Worm (Caenorhabditis elegans) whole organism, late embryonic: ENCODE data around the gene knl-3.

Experiments
- C08G9.2 ChIP-seq: sonication (generic microtip); optimal IDR thresholded peaks from 2 replicates; lab custom pipeline; 2016; ENCODE audit warnings: mild to moderate bottlenecking, missing genetic modification characterization, moderate library complexity, missing compliant biosample characterization
- K02D7.2 ChIP-seq: sonication (generic microtip); optimal IDR thresholded peaks from 2 replicates; lab custom pipeline; 2017; ENCODE audit warnings: mild to moderate bottlenecking, missing genetic modification characterization, missing compliant biosample characterization
- Y22D7AL.16 ChIP-seq: sonication (generic microtip); optimal IDR thresholded peaks from 2 replicates; lab custom pipeline; 2016; ENCODE audit warnings: missing genetic modification characterization, missing compliant biosample characterization
- ceh-14 ChIP-seq: sonication (generic microtip); optimal IDR thresholded peaks from 2 replicates; lab custom pipeline; 2016; ENCODE audit warnings: missing genotype, missing genetic modification characterization, missing compliant biosample characterization
- ceh-18 ChIP-seq: sonication (generic microtip); optimal IDR thresholded peaks from 2 replicates; lab custom pipeline; 2016; ENCODE audit warnings: missing genetic modification characterization, missing compliant biosample characterization
- ceh-2 ChIP-seq: sonication (generic microtip); optimal IDR thresholded peaks from 2 replicates; lab custom pipeline; 2016; ENCODE audit warnings: missing genotype, missing genetic modification characterization, missing compliant biosample characterization
- ceh-22 ChIP-seq: sonication (generic microtip); optimal IDR thresholded peaks from 2 replicates; lab custom pipeline; 2017; ENCODE audit warnings: missing biosample characterization, missing genetic modification characterization
- ceh-34 ChIP-seq: sonication (generic microtip); optimal IDR thresholded peaks from 2 replicates; lab custom pipeline; 2016; ENCODE audit warnings: mild to moderate bottlenecking, missing genetic modification characterization, missing compliant biosample characterization
- ceh-45 ChIP-seq: fragments of 200-800 bp; sonication (Bioruptor generic); IDR thresholded peaks from 2 replicates; pipeline ENCODE4 v1.3.6; 2022; ENCODE audit warnings: missing genetic modification reagents, missing genetic modification characterization, missing compliant biosample characterization
- ceh-48 ChIP-seq: sonication (generic microtip); optimal IDR thresholded peaks from 2 replicates; lab custom pipeline; 2016; ENCODE audit warnings: missing genetic modification characterization, inconsistent platforms, missing compliant biosample characterization
- ceh-6 ChIP-seq: fragments of 200-800 bp; sonication (Bioruptor generic); optimal IDR thresholded peaks from 2 replicates; lab custom pipeline; 2018; ENCODE audit warnings: mild to moderate bottlenecking, missing genetic modification characterization, missing compliant biosample characterization
- dmd-4 ChIP-seq: sonication (generic microtip); optimal IDR thresholded peaks from 2 replicates; lab custom pipeline; 2016; ENCODE audit warnings: borderline replicate concordance, missing genetic modification characterization, missing compliant biosample characterization
- elt-4 ChIP-seq: sonication (generic microtip); optimal IDR thresholded peaks from 2 replicates; lab custom pipeline; 2016; ENCODE audit warnings: missing genetic modification characterization, missing compliant biosample characterization
- ets-4 ChIP-seq: sonication (generic microtip); optimal IDR thresholded peaks from 2 replicates; lab custom pipeline; 2016; ENCODE audit warnings: missing genetic modification characterization, missing compliant biosample characterization
- fax-1 ChIP-seq: sonication (generic microtip); optimal IDR thresholded peaks from 2 replicates; lab custom pipeline; 2016; ENCODE audit warnings: missing genotype, missing genetic modification characterization, missing compliant biosample characterization
- fkh-10 ChIP-seq: fragments of 150-350 bp; optimal IDR thresholded peaks from 2 replicates; lab custom pipeline; 2014; ENCODE audit warnings: missing biosample characterization, missing genetic modification reagents, missing genetic modification characterization
- hlh-15 ChIP-seq: sonication (generic microtip); optimal IDR thresholded peaks from 2 replicates; lab custom pipeline; 2016; ENCODE audit warnings: missing genetic modification characterization, missing compliant biosample characterization
- hlh-30 ChIP-seq: sonication (generic microtip); optimal IDR thresholded peaks from 2 replicates; lab custom pipeline; 2017; ENCODE audit warnings: antibody characterized with exemption, missing genetic modification characterization, missing compliant biosample characterization; ENCODE audit not compliant: insufficient read depth
- hlh-8 ChIP-seq: sonication (generic microtip); optimal IDR thresholded peaks from 2 replicates; lab custom pipeline; 2016; ENCODE audit warnings: missing genotype, missing genetic modification characterization, missing compliant biosample characterization
- madf-2 ChIP-seq: sonication (generic microtip); optimal IDR thresholded peaks from 2 replicates; lab custom pipeline; 2017; ENCODE audit warnings: missing genetic modification characterization, missing compliant biosample characterization
- nfya-1 ChIP-seq: sonication (generic microtip); optimal IDR thresholded peaks from 2 replicates; lab custom pipeline; 2017; ENCODE audit warnings: missing genetic modification characterization, mild to moderate bottlenecking, missing compliant biosample characterization, antibody characterized with exemption, moderate library complexity
- pat-9 ChIP-seq: fragments of 200-800 bp; sonication (Bioruptor generic); optimal IDR thresholded peaks from 2 replicates; lab custom pipeline; 2018; ENCODE audit warnings: mild to moderate bottlenecking, missing genetic modification characterization, moderate library complexity, missing compliant biosample characterization
- pax-1 ChIP-seq: fragments of 150-350 bp; optimal IDR thresholded peaks from 2 replicates; lab custom pipeline; 2014; ENCODE audit warnings: missing biosample characterization, missing genetic modification characterization
- pha-2 ChIP-seq: sonication (generic microtip); optimal IDR thresholded peaks from 2 replicates; lab custom pipeline; 2017; ENCODE audit warnings: mild to moderate bottlenecking, missing genetic modification characterization, missing compliant biosample characterization
- pha-4 ChIP-seq: fragments of 150-350 bp; optimal IDR thresholded peaks from 2 replicates; lab custom pipeline; 2018; ENCODE audit warnings: missing biosample characterization, missing genetic modification reagents, missing genetic modification characterization
- pros-1 ChIP-seq: fragments of 150-350 bp; optimal IDR thresholded peaks from 2 replicates; lab custom pipeline; 2014; ENCODE audit warnings: missing biosample characterization, missing genetic modification reagents, missing genetic modification characterization
- sdc-2 ChIP-seq: sonication (generic microtip); optimal IDR thresholded peaks from 2 replicates; lab custom pipeline; 2016; ENCODE audit warnings: missing genotype, missing genetic modification characterization, missing compliant biosample characterization
- sox-2 ChIP-seq: fragments of 200-800 bp; sonication (Bioruptor generic); IDR thresholded peaks from 2 replicates; pipeline ENCODE4 v1.3.6; 2022; ENCODE audit warnings: missing genetic modification reagents, missing genetic modification characterization, missing compliant biosample characterization
- unc-3 ChIP-seq, 2 experiments: fragments of 200-800 bp in 1 of 2; sonication (Bioruptor generic) in 1 of 2; sonication (generic microtip) in 1 of 2; conservative IDR thresholded peaks in 1 of 2; optimal IDR thresholded peaks in 1 of 2; 2 replicates each; pipeline versions ENCODE4 v1.3.6 to Lab custom; 2016 to 2022; ENCODE audit warnings: missing compliant biosample characterization in 2 of 2, missing genetic modification characterization in 2 of 2, missing genetic modification reagents in 1 of 2
- unc-42 ChIP-seq: sonication (generic microtip); optimal IDR thresholded peaks from 2 replicates; lab custom pipeline; 2016; ENCODE audit warnings: missing genotype, missing genetic modification characterization, missing compliant biosample characterization
- unc-55 ChIP-seq: sonication (generic microtip); optimal IDR thresholded peaks from 2 replicates; lab custom pipeline; 2017; ENCODE audit warnings: missing biosample characterization, missing genetic modification reagents, missing genetic modification characterization
- unc-86 ChIP-seq: sonication (generic microtip); optimal IDR thresholded peaks from 2 replicates; lab custom pipeline; 2016; ENCODE audit warnings: missing genetic modification characterization, missing compliant biosample characterization
- zip-5 ChIP-seq: sonication (generic microtip); optimal IDR thresholded peaks from 2 replicates; lab custom pipeline; 2016; ENCODE audit warnings: missing genetic modification characterization, missing compliant biosample characterization

knl-3 gene

ce11 chrV:1856176-1856575 lies 12.8 kb upstream of the knl-3 start, which contains the start of gene T10B5.10:
Gene T10B5.10, minus strand, starts transcription at chrV:1856276.
- TF ChIP-seq unc-42 (tag; lab: Kevin White, UChicago) (no peak), ceh-14 (tag; lab: Kevin White, UChicago) (no peak), pat-9 (tag; lab: Kevin White, UChicago) (no peak), fkh-10 (no peak), ets-4 (tag; lab: Kevin White, UChicago) (no peak), ceh-34 (tag; lab: Kevin White, UChicago) (no peak), ceh-48 (no peak), fax-1 (tag; lab: Kevin White, UChicago) (no peak), ceh-18 (tag; lab: Kevin White, UChicago) (no peak), sdc-2 (tag; lab: Kevin White, UChicago) (no peak), nfya-1 (tag; lab: Kevin White, UChicago) (no peak), hlh-8 (tag; lab: Kevin White, UChicago) (no peak), elt-4 (tag; lab: Kevin White, UChicago) (no peak), C08G9.2 (tag; lab: Kevin White, UChicago) (no peak), ceh-45 (no peak), unc-86 (tag; lab: Kevin White, UChicago) (no peak), madf-2 (tag; lab: Kevin White, UChicago) (no peak), unc-3 (GFP tag; conservative IDR thresholded peaks at IDR 0.05; lab: Robert Waterston, UW) (no peak), unc-3 (tag; optimal IDR thresholded peaks at IDR 0.05; lab: Kevin White, UChicago) (no peak)

- TF ChIP-seq unc-55 (GFP tag; lab: Kevin White, UChicago) = no peak
- no peak for TF ChIP-seq Y22D7AL.16
- no peak for TF ChIP-seq ceh-22 (tag; lab: Kevin White, UChicago)
Measured at ce11 chrV:1857840-1858239, 11.2 kb upstream of the knl-3 start.

- TF ChIP-seq ceh-18 (tag; lab: Kevin White, UChicago) = no peak
- no peak for TF ChIP-seq pha-2 (tag; lab: Kevin White, UChicago)
- TF ChIP-seq unc-42 (tag; lab: Kevin White, UChicago) = peak; percentile 78
Measured at ce11 chrV:1862954-1863353, 6.1 kb upstream of the knl-3 start.

ce11 chrV:1864997-1865396 lies 4.0 kb upstream of the knl-3 start:
- TF ChIP-seq nfya-1 (tag; lab: Kevin White, UChicago) (peak; percentile 86), ceh-2 (tag; lab: Kevin White, UChicago) (no peak)

ce11 chrV:1868025-1868424 lies 988 bp upstream of the knl-3 start:
- no peak for TF ChIP-seq hlh-15
- TF ChIP-seq C08G9.2 (tag; lab: Kevin White, UChicago) = no peak

- TF ChIP-seq ceh-6 (GFP tag; lab: Kevin White, UChicago) = no peak
- TF ChIP-seq pax-1 (tag; lab: Kevin White, UChicago) = no peak
- TF ChIP-seq dmd-4 (tag; lab: Kevin White, UChicago) = no peak
- no peak for TF ChIP-seq pha-4
- TF ChIP-seq pros-1 (tag; lab: Kevin White, UChicago) = no peak
- TF ChIP-seq sdc-2 (tag; lab: Kevin White, UChicago) = no peak
- TF ChIP-seq hlh-30 (tag; lab: Kevin White, UChicago) = no peak
- TF ChIP-seq zip-5 (tag; lab: Kevin White, UChicago) = no peak
- no peak for TF ChIP-seq sox-2 (GFP tag; lab: Robert Waterston, UW)
- no peak for TF ChIP-seq K02D7.2
- no peak for TF ChIP-seq unc-3 (GFP tag; conservative IDR thresholded peaks at IDR 0.05; lab: Robert Waterston, UW)
- no peak for TF ChIP-seq unc-3 (tag; optimal IDR thresholded peaks at IDR 0.05; lab: Kevin White, UChicago)
Measured at ce11 chrV:1869682-1870081, 669 bp downstream of the knl-3 start, which contains the start of gene T10B5.3. Gene T10B5.3, minus strand, starts transcription at chrV:1869782.
